Fruit fly (Drosophila melanogaster) whole organism, embryonic: ENCODE results near the gene CG32259.

Experiments
- Bdp1 ChIP-seq: fragments of 200-800 bp; sonication (Bioruptor generic); optimal IDR thresholded peaks from 3 replicates; lab custom pipeline; 2016; ENCODE audit warnings: missing biosample characterization, missing genetic modification characterization
- CG10267 ChIP-seq: fragments of 200-800 bp; sonication (Bioruptor generic); optimal IDR thresholded peaks from 2 replicates; lab custom pipeline; 2018; ENCODE audit warnings: missing biosample characterization, mild to moderate bottlenecking, missing genetic modification characterization, moderate library complexity
- CG11456 ChIP-seq: fragments of 200-800 bp; sonication (Bioruptor generic); IDR thresholded peaks from 3 replicates; pipeline ENCODE4 v1.3.6; 2022; ENCODE audit warnings: missing biosample characterization, missing genetic modification characterization
- CG13424 ChIP-seq: fragments of 200-800 bp; sonication (Bioruptor generic); optimal IDR thresholded peaks from 2 replicates; lab custom pipeline; 2019; ENCODE audit warnings: missing biosample characterization, mild to moderate bottlenecking, missing genetic modification characterization, moderate library complexity
- CG15601 ChIP-seq: fragments of 200-800 bp; sonication (Bioruptor generic); optimal IDR thresholded peaks from 3 replicates; lab custom pipeline; 2019; ENCODE audit warnings: missing biosample characterization, mild to moderate bottlenecking, missing genetic modification characterization, moderate library complexity
- CG2120 ChIP-seq: fragments of 200-800 bp; sonication (Bioruptor generic); optimal IDR thresholded peaks from 3 replicates; lab custom pipeline; 2016; ENCODE audit warnings: missing biosample characterization, missing genetic modification characterization
- CG2202 ChIP-seq: fragments of 200-800 bp; sonication (Bioruptor generic); optimal IDR thresholded peaks from 2 replicates; lab custom pipeline; 2018; ENCODE audit warnings: missing biosample characterization, mild to moderate bottlenecking, missing genetic modification characterization
- CG2678 ChIP-seq: fragments of 200-800 bp; sonication (Bioruptor generic); optimal IDR thresholded peaks from 3 replicates; lab custom pipeline; 2019; ENCODE audit warnings: missing biosample characterization, mild to moderate bottlenecking, missing genetic modification characterization, moderate library complexity
- CG2875 ChIP-seq: fragments of 200-800 bp; sonication (Bioruptor generic); optimal IDR thresholded peaks from 2 replicates; lab custom pipeline; 2017; ENCODE audit warnings: missing biosample characterization, mild to moderate bottlenecking, missing genetic modification characterization, missing genetic modification reagents
- CG2889 ChIP-seq: fragments of 200-800 bp; sonication (Bioruptor generic); IDR thresholded peaks from 3 replicates; pipeline ENCODE4 v1.3.6; 2022; ENCODE audit warnings: missing biosample characterization, missing genetic modification characterization
- CG3163 ChIP-seq: fragments of 200-800 bp; sonication (Bioruptor generic); optimal IDR thresholded peaks from 3 replicates; lab custom pipeline; 2016; ENCODE audit warnings: missing biosample characterization, missing genetic modification characterization
- CG32532 ChIP-seq: fragments of 200-800 bp; sonication (Bioruptor generic); IDR thresholded peaks from 2 replicates; pipeline ENCODE4 v1.3.6; 2022; ENCODE audit warnings: missing biosample characterization, missing genetic modification characterization
- CG34376 ChIP-seq: fragments of 200-800 bp; sonication (Bioruptor generic); optimal IDR thresholded peaks from 2 replicates; lab custom pipeline; 2018; ENCODE audit warnings: missing biosample characterization, mild to moderate bottlenecking, missing genetic modification characterization
- CG5245 ChIP-seq: fragments of 200-800 bp; sonication (Bioruptor generic); optimal IDR thresholded peaks from 3 replicates; lab custom pipeline; 2016; ENCODE audit warnings: missing biosample characterization, missing genetic modification characterization
- CG7928 ChIP-seq: fragments of 200-800 bp; sonication (Bioruptor generic); optimal IDR thresholded peaks from 2 replicates; lab custom pipeline; 2017; ENCODE audit warnings: missing biosample characterization, mild to moderate bottlenecking, missing genetic modification characterization
- CG8089 ChIP-seq: fragments of 200-800 bp; sonication (Bioruptor generic); optimal IDR thresholded peaks from 3 replicates; lab custom pipeline; 2016; ENCODE audit warnings: missing biosample characterization, missing genetic modification characterization
- CG9727 ChIP-seq: fragments of 200-800 bp; sonication (Bioruptor generic); optimal IDR thresholded peaks from 3 replicates; lab custom pipeline; 2017; ENCODE audit warnings: missing biosample characterization, mild to moderate bottlenecking, missing genetic modification characterization
- Drgx ChIP-seq: fragments of 200-800 bp; sonication (Bioruptor generic); IDR thresholded peaks from 2 replicates; pipeline ENCODE4 v1.3.6; 2022; ENCODE audit warnings: missing biosample characterization, missing genetic modification characterization
- Fer3 ChIP-seq: fragments of 200-800 bp; sonication (Bioruptor generic); optimal IDR thresholded peaks from 2 replicates; lab custom pipeline; 2018; ENCODE audit warnings: missing biosample characterization, mild to moderate bottlenecking, missing genetic modification characterization, moderate library complexity
- Hr51 ChIP-seq, 2 experiments: fragments of 200-800 bp; sonication (Bioruptor generic); optimal IDR thresholded peaks; 2 replicates in 1 of 2; 3 replicates in 1 of 2; lab custom pipeline; 2016 to 2018; ENCODE audit warnings: missing biosample characterization in 2 of 2, missing genetic modification characterization in 2 of 2, mild to moderate bottlenecking in 1 of 2, moderate library complexity in 1 of 2
- Med ChIP-seq: fragments of 200-800 bp; sonication (Bioruptor generic); peaks from one replicate; lab custom pipeline; 2016; ENCODE audit warnings: missing biosample characterization, missing genetic modification characterization, mild to moderate bottlenecking, inconsistent platforms, moderate library complexity
- Myb ChIP-seq: fragments of 200-800 bp; sonication (Bioruptor generic); optimal IDR thresholded peaks from 2 replicates; lab custom pipeline; 2016; ENCODE audit warnings: missing biosample characterization, missing genetic modification characterization
- PHDP ChIP-seq: fragments of 200-800 bp; sonication (Bioruptor generic); optimal IDR thresholded peaks from 3 replicates; lab custom pipeline; 2018; ENCODE audit warnings: missing biosample characterization, mild to moderate bottlenecking, missing genetic modification characterization, moderate library complexity
- Rx ChIP-seq: fragments of 200-800 bp; sonication (Bioruptor generic); IDR thresholded peaks from 2 replicates; pipeline ENCODE4 v1.3.6; 2022; ENCODE audit warnings: missing biosample characterization, missing genetic modification characterization
- Trl ChIP-seq, 3 experiments: fragments of >200 bp in 2 of 3; fragments of 200-800 bp in 1 of 3; sonication (Bioruptor generic) in 1 of 3; optimal IDR thresholded peaks; 2 replicates in 1 of 3; 3 replicates in 2 of 3; lab custom pipeline; 2016 to 2017; ENCODE audit warnings: missing biosample characterization in 1 of 3, missing genetic modification characterization in 1 of 3
- ato ChIP-seq: fragments of 200-800 bp; sonication (Bioruptor generic); IDR thresholded peaks from 2 replicates; pipeline ENCODE4 v1.3.6; 2022; ENCODE audit warnings: missing biosample characterization, missing genetic modification characterization; ENCODE audit not compliant: partially characterized antibody
- caup ChIP-seq: fragments of 200-800 bp; sonication (Bioruptor generic); optimal IDR thresholded peaks from 3 replicates; lab custom pipeline; 2017; ENCODE audit warnings: missing biosample characterization, mild to moderate bottlenecking, missing genetic modification characterization, moderate library complexity; ENCODE audit not compliant: severe bottlenecking
- ci ChIP-seq: fragments of 200-800 bp; sonication (Bioruptor generic); IDR thresholded peaks from 3 replicates; pipeline ENCODE4 v1.3.6; 2022; ENCODE audit warnings: missing biosample characterization, missing genetic modification characterization
- dmrt99B ChIP-seq: fragments of 200-800 bp; sonication (Bioruptor generic); optimal IDR thresholded peaks from 2 replicates; lab custom pipeline; 2018; ENCODE audit warnings: missing biosample characterization, mild to moderate bottlenecking, missing genetic modification characterization, moderate library complexity
- exex ChIP-seq: fragments of 200-800 bp; sonication (Bioruptor generic); optimal IDR thresholded peaks from 4 replicates; lab custom pipeline; 2018; ENCODE audit warnings: missing biosample characterization, mild to moderate bottlenecking, missing genetic modification characterization, moderate library complexity
- gce ChIP-seq: fragments of 200-800 bp; sonication (Bioruptor generic); IDR thresholded peaks from 3 replicates; pipeline ENCODE4 v1.3.6; 2022; ENCODE audit warnings: missing biosample characterization, missing genetic modification characterization
- grn ChIP-seq: fragments of 200-800 bp; sonication (Bioruptor generic); optimal IDR thresholded peaks from 3 replicates; lab custom pipeline; 2017; ENCODE audit warnings: missing biosample characterization, missing genetic modification characterization
- kni ChIP-seq: fragments of 200-800 bp; sonication (Bioruptor generic); optimal IDR thresholded peaks from 3 replicates; lab custom pipeline; 2017; ENCODE audit warnings: mild to moderate bottlenecking, missing biosample characterization, missing genetic modification reagents, missing genetic modification characterization
- lab ChIP-seq: fragments of 200-800 bp; sonication (Bioruptor generic); optimal IDR thresholded peaks from 3 replicates; lab custom pipeline; 2017; ENCODE audit warnings: missing biosample characterization, missing genetic modification characterization, mild to moderate bottlenecking, moderate library complexity, missing genetic modification reagents
- mld ChIP-seq: fragments of 200-800 bp; sonication (Bioruptor generic); IDR thresholded peaks from 3 replicates; pipeline ENCODE4 v1.3.6; 2022; ENCODE audit warnings: missing biosample characterization, missing genetic modification characterization; ENCODE audit not compliant: partially characterized antibody
- org-1 ChIP-seq: fragments of 200-800 bp; sonication (Bioruptor generic); optimal IDR thresholded peaks from 2 replicates; lab custom pipeline; 2017; ENCODE audit warnings: missing biosample characterization, missing genetic modification characterization
- sens ChIP-seq: fragments of 200-800 bp; sonication (Bioruptor generic); peaks from one replicate; lab custom pipeline; 2016; ENCODE audit warnings: missing biosample characterization, missing genetic modification characterization
- zf30C ChIP-seq: fragments of 200-800 bp; sonication (Bioruptor generic); optimal IDR thresholded peaks from 3 replicates; lab custom pipeline; 2018; ENCODE audit warnings: missing biosample characterization, mild to moderate bottlenecking, missing genetic modification characterization

The CG32259 gene

DNA sequence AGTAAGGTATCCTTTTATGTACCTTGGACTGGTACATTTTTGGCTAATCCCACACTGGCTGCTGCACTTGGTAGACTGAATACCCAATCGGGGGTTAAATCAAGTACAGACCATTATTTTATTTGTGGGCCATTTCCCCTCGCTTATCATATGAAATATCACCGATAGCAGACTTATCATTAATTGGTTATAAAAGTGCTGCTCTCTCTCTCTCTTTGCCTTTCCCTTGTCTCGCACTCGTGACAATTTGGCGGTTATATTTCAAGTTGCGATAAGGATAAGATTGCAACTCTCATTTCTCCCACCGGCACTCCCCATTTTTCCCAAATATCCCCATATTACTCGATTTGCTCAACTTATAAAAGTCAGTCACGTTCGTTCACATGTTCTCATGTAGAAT lies 46.5 kb downstream of the CG32259 start:
- TF ChIP-seq ato (GFP tag; lab: Robert Waterston, UW) = no peak
- TF ChIP-seq dmrt99B (tag; lab: Kevin White, UChicago) = no peak
- TF ChIP-seq grn (GFP tag; lab: Kevin White, UChicago) = peak; percentile 44
- peak; percentile 60 for TF ChIP-seq exex (tag; lab: Kevin White, UChicago)
- TF ChIP-seq CG7928 (GFP tag; lab: Kevin White, UChicago) = no peak
- peak in 1 of 2 experiments; percentile 7 for TF ChIP-seq Trl (optimal IDR thresholded peaks at IDR 0.05; lab: Kevin White, UChicago)
- TF ChIP-seq Trl (GFP tag; optimal IDR thresholded peaks at IDR 0.05; lab: Kevin White, UChicago) = no peak
- no peak for TF ChIP-seq org-1 (GFP tag; lab: Kevin White, UChicago)
- peak; percentile 13 for TF ChIP-seq CG34376 (GFP tag; lab: Kevin White, UChicago)
- TF ChIP-seq Myb (GFP tag; lab: Kevin White, UChicago) = no peak

DNA sequence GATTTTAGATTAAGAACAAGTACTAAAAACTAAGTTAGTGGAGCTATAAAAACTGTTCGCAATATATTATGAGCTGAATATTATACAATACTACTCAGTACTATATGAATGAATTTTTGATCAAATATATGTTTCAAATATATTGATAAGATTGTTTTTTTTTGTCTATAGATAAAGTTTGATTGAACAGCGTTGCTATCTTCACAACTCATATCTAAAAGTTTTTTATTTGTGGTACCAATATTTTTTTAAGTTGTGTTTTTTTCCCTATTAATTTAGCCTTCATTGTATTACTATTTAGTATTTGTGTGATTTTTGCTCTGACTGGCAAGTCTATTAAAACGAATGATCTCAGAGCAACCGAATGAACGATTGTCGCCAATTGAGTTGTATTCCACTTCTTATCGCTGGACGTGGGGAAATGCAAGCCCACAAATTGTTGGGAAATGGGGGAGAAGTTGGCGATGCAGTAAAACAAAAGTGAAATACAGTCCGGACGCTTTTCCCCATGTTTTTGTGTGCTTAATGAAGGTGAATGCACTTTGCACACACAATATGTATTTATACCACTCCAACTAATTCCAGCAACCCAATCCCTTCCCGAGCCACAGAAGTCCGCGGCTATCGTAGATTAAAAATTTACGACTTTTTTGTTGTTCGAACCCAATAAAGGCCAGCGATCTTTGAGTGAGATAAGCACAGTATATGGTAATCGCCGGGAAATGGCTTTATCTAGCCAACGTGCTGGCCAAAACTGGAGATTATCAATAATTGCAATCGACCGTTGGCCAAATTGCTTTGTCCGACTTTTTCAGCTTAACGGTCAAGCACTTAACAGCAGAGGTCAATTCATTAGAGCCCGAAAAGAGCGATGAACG lies 47.6 kb downstream of the CG32259 start:
- peak; percentile 22 for TF ChIP-seq CG2875
- no peak for TF ChIP-seq CG8089 (GFP tag; lab: Kevin White, UChicago)
- TF ChIP-seq mld (GFP tag; lab: Robert Waterston, UW) = 0 out of 3 replicates have a peak, but pooled peaks have one; percentile 34
- peak; percentile 13 for TF ChIP-seq lab
- peak; percentile 16 for TF ChIP-seq CG15601
- peak; percentile 18 for TF ChIP-seq CG2120
- TF ChIP-seq Rx (GFP tag; lab: Robert Waterston, UW) = no peak
- no peak for TF ChIP-seq CG11456 (GFP tag; lab: Robert Waterston, UW)
- TF ChIP-seq CG13424 (tag; lab: Kevin White, UChicago) = no peak
- TF ChIP-seq CG2202 = peak; percentile 3
- peak; percentile 10 for TF ChIP-seq Fer3 (tag; lab: Kevin White, UChicago)
- TF ChIP-seq CG10267 (tag; lab: Kevin White, UChicago) = no peak
- TF ChIP-seq Med (GFP tag; lab: Kevin White, UChicago) = peak; percentile 31
- TF ChIP-seq gce (GFP tag; lab: Robert Waterston, UW) = 0 out of 3 replicates have a peak, but pooled peaks have one; percentile 13
- TF ChIP-seq Bdp1 (GFP tag; lab: Kevin White, UChicago) = no peak
- TF ChIP-seq zf30C (GFP tag; lab: Kevin White, UChicago) = no peak
- TF ChIP-seq CG32532 (GFP tag; lab: Robert Waterston, UW) = peak; percentile 9; the same call in 1 of the 2 replicates
- TF ChIP-seq CG9727 = no peak
- no peak for TF ChIP-seq kni
- peak; percentile 55; the same call in 2 of the 3 replicates for TF ChIP-seq ci (GFP tag; lab: Robert Waterston, UW)
- TF ChIP-seq PHDP (tag; lab: Kevin White, UChicago) = peak; percentile 16
- TF ChIP-seq CG5245 (GFP tag; lab: Kevin White, UChicago) = no peak
- TF ChIP-seq CG2678 (tag; lab: Kevin White, UChicago) = peak; percentile 13
- TF ChIP-seq CG3163 = no peak
- TF ChIP-seq sens (GFP tag; lab: Kevin White, UChicago) = peak; percentile 28
- peak; percentile 37; the same call in 1 of the 2 replicates for TF ChIP-seq Drgx (GFP tag; lab: Robert Waterston, UW)
- TF ChIP-seq exex (tag; lab: Kevin White, UChicago) = peak; percentile 33
- TF ChIP-seq CG34376 (GFP tag; lab: Kevin White, UChicago) = peak; percentile 12
- no peak for TF ChIP-seq caup (GFP tag; lab: Kevin White, UChicago)
- TF ChIP-seq CG2889 (GFP tag; lab: Robert Waterston, UW) = no peak
- peak in 1 of 2 experiments; percentile 3 for TF ChIP-seq Hr51 (GFP tag; optimal IDR thresholded peaks at IDR 0.05; lab: Kevin White, UChicago)
- TF ChIP-seq grn (GFP tag; lab: Kevin White, UChicago) = peak; percentile 49
